Worm (Caenorhabditis elegans) whole organism, young adult: Measurements from ENCODE around the gene T12G3.2.

Source experiments
- ama-1 ChIP-seq, 3 experiments: fragments of 150-350 bp in 1 of 3; sonication (generic microtip) in 2 of 3; optimal IDR thresholded peaks; 2 replicates each; lab custom pipeline; 2014 to 2018; ENCODE audit warnings: missing biosample characterization in 2 of 3, missing genetic modification characterization in 2 of 3, missing genetic modification reagents in 2 of 3
- sea-2 ChIP-seq: fragments of 200-800 bp; sonication (Bioruptor generic); IDR thresholded peaks from 2 replicates; pipeline ENCODE4 v1.3.6; 2022; ENCODE audit warnings: missing genetic modification characterization, missing compliant biosample characterization

ce11 chrIV:12047552-12048347 is 983 bp upstream of the T12G3.2 start, which contains the start of gene T12G3.4:
- TF ChIP-seq sea-2 (GFP tag; lab: Robert Waterston, UW) (no peak), ama-1 (optimal IDR thresholded peaks at IDR 0.05; lab: Kevin White, UChicago) (no peak), ama-1 (GFP tag; optimal IDR thresholded peaks at IDR 0.05; lab: Kevin White, UChicago) (no peak)
